Worm (Caenorhabditis elegans): ENCODE measurements around the gene Y43E12A.2.

The Y43E12A.2 gene

ce11 chrIV:11008996-11009395, 27.1 kb downstream of the Y43E12A.2 start, which contains the start of gene F13H10.6:
F13H10.6 (plus strand) TSS chrIV:11009296.
- TF ChIP-seq unc-62 (GFP tag; optimal IDR thresholded peaks at IDR 0.05 in 1 of 2) (peak in 1 of 2 experiments; percentile 64), unc-62 (tag; optimal IDR thresholded peaks at IDR 0.05) (no peak), php-3 (GFP tag; IDR thresholded peaks at IDR 0.05) (no peak)

- TF ChIP-seq T26A8.4 (GFP tag; IDR thresholded peaks at IDR 0.05) (0 out of 2 replicates have a peak, but pooled peaks have one; percentile 7), mxl-2 (GFP tag; conservative IDR thresholded peaks at IDR 0.05) (no peak), unc-62 (GFP tag; optimal IDR thresholded peaks at IDR 0.05 in 1 of 2) (peak in 1 of 2 experiments; percentile 96), unc-62 (tag; optimal IDR thresholded peaks at IDR 0.05) (no peak)
These were observed 28.1 kb downstream of the Y43E12A.2 start for ce11 chrIV:11009928-11010327.

- TF ChIP-seq daf-19 (GFP tag; conservative IDR thresholded peaks at IDR 0.05) (no peak), lin-38 (GFP tag; IDR thresholded peaks at IDR 0.05) (peak; percentile 32; the same call in 1 of the 2 replicates)
These were observed 30.1 kb downstream of the Y43E12A.2 start, which contains the start of gene ndx-9 for ce11 chrIV:11011920-11012319. ndx-9 (minus strand) TSS chrIV:11012020.

ce11 chrIV:11015881-11016280, 34.0 kb downstream of the Y43E12A.2 start, which contains the start of gene F13H10.3:
F13H10.3 (minus strand) TSS chrIV:11015953.
- no peak for TF ChIP-seq ZK337.2 (GFP tag; IDR thresholded peaks at IDR 0.05)
- TF ChIP-seq spr-1 (tag; optimal IDR thresholded peaks at IDR 0.05), result no peak
- 0 out of 2 replicates have a peak, but pooled peaks have one; percentile 16 for TF ChIP-seq tra-1 (GFP tag; IDR thresholded peaks at IDR 0.05)
- no peak for TF ChIP-seq mxl-2 (GFP tag; conservative IDR thresholded peaks at IDR 0.05)
- no peak for TF ChIP-seq aly-2 (tag; optimal IDR thresholded peaks at IDR 0.05)
- no peak for TF ChIP-seq snpc-1.2 (GFP tag; IDR thresholded peaks at IDR 0.05)
- no peak for TF ChIP-seq unc-39 (tag; optimal IDR thresholded peaks at IDR 0.05)
- peak; percentile 20 for TF ChIP-seq duxl-1 (tag; optimal IDR thresholded peaks at IDR 0.05; ENCODE audit: poor library complexity)
- TF ChIP-seq ceh-28 (tag; optimal IDR thresholded peaks at IDR 0.05), result no peak
- no peak for TF ChIP-seq ama-1 (optimal IDR thresholded peaks at IDR 0.05)
- no peak for TF ChIP-seq zag-1 (tag; optimal IDR thresholded peaks at IDR 0.05)
- TF ChIP-seq unc-62 (GFP tag; optimal IDR thresholded peaks at IDR 0.05 in 1 of 2), result no peak
- no peak for TF ChIP-seq unc-62 (tag; optimal IDR thresholded peaks at IDR 0.05)
- TF ChIP-seq nhr-76 (tag; optimal IDR thresholded peaks at IDR 0.05), result no peak
- no peak for TF ChIP-seq madf-9 (GFP tag; conservative IDR thresholded peaks at IDR 0.05)
- TF ChIP-seq madf-5 (GFP tag; IDR thresholded peaks at IDR 0.05), result no peak
- no peak for TF ChIP-seq zip-11 (GFP tag; IDR thresholded peaks at IDR 0.05)
- TF ChIP-seq lin-38 (GFP tag; IDR thresholded peaks at IDR 0.05), result 0 out of 2 replicates have a peak, but pooled peaks have one; percentile 13
- TF ChIP-seq lin-39 (tag; optimal IDR thresholded peaks at IDR 0.05), result no peak
- TF ChIP-seq nhr-111 (GFP tag; optimal IDR thresholded peaks at IDR 0.05), result no peak
- no peak for TF ChIP-seq hmg-1.1 (GFP tag; IDR thresholded peaks at IDR 0.05)
- no peak for TF ChIP-seq set-16 (GFP tag; IDR thresholded peaks at IDR 0.05)
- TF ChIP-seq php-3 (GFP tag; IDR thresholded peaks at IDR 0.05), result no peak
- TF ChIP-seq aha-1 (tag), result peak; percentile 77
- TF ChIP-seq nhr-41 (GFP tag; IDR thresholded peaks at IDR 0.05), result no peak
- TF ChIP-seq egl-27 (tag; optimal IDR thresholded peaks at IDR 0.05), result no peak
- TF ChIP-seq fos-1 (tag; optimal IDR thresholded peaks at IDR 0.05), result no peak
- TF ChIP-seq Y75B8A.6 (GFP tag; IDR thresholded peaks at IDR 0.05), result no peak
- no peak for TF ChIP-seq snpc-4 (tag; optimal IDR thresholded peaks at IDR 0.05)
- TF ChIP-seq hif-1 (tag; optimal IDR thresholded peaks at IDR 0.05), result no peak
- TF ChIP-seq lin-1 (GFP tag; IDR thresholded peaks at IDR 0.05), result no peak
- TF ChIP-seq dve-1 (tag; optimal IDR thresholded peaks at IDR 0.05; ENCODE audit: insufficient read depth), result peak; percentile 68
- no peak for TF ChIP-seq nhr-11 (tag; optimal IDR thresholded peaks at IDR 0.05)
- TF ChIP-seq skn-1 (tag; optimal IDR thresholded peaks at IDR 0.05), result no peak
- TF ChIP-seq rbr-2 (tag; optimal IDR thresholded peaks at IDR 0.05), result no peak
- TF ChIP-seq lin-15B (tag; optimal IDR thresholded peaks at IDR 0.05), result no peak
- TF ChIP-seq sdz-12 (GFP tag; optimal IDR thresholded peaks at IDR 0.05), result no peak
- peak; percentile 72 for TF ChIP-seq hlh-11 (tag; optimal IDR thresholded peaks at IDR 0.05)
- TF ChIP-seq T20F7.1 (GFP tag; optimal IDR thresholded peaks at IDR 0.05), result peak; percentile 35
- TF ChIP-seq arid-1 (GFP tag; conservative IDR thresholded peaks at IDR 0.05), result 0 out of 2 replicates have a peak, but pooled peaks have one; percentile 32
- TF ChIP-seq mxl-3 (GFP tag; optimal IDR thresholded peaks at IDR 0.05), result peak; percentile 40
- TF ChIP-seq ceh-44 (GFP tag; IDR thresholded peaks at IDR 0.05), result no peak
- no peak for TF ChIP-seq F26F4.8 (GFP tag; conservative IDR thresholded peaks at IDR 0.05)

Data from whole organism, L4 larva.